Worm (Caenorhabditis elegans) whole organism, L4 larva: ENCODE data around the gene exos-4.2.

Experiments
- F26F4.8 ChIP-seq: fragments of 200-800 bp; sonication (Bioruptor generic); conservative IDR thresholded peaks from 2 replicates; pipeline ENCODE4 v1.3.6; 2022; ENCODE audit warnings: missing genetic modification characterization, missing compliant biosample characterization
- T20F7.1 ChIP-seq: fragments of 200-800 bp; sonication (Bioruptor generic); optimal IDR thresholded peaks from 2 replicates; lab custom pipeline; 2018; ENCODE audit warnings: mild to moderate bottlenecking, missing genetic modification characterization, missing compliant biosample characterization
- ZK337.2 ChIP-seq: fragments of 200-800 bp; sonication (Bioruptor generic); IDR thresholded peaks from 2 replicates; pipeline ENCODE4 v1.3.6; 2022; ENCODE audit warnings: missing genetic modification reagents, missing genetic modification characterization, missing compliant biosample characterization
- ama-1 ChIP-seq: fragments of 150-350 bp; optimal IDR thresholded peaks from 2 replicates; lab custom pipeline; 2014; ENCODE audit warnings: inconsistent platforms, mixed read lengths
- ceh-62 ChIP-seq: sonication (generic microtip); optimal IDR thresholded peaks from 2 replicates; lab custom pipeline; 2017; ENCODE audit warnings: missing biosample characterization, missing genetic modification characterization
- dmd-9 ChIP-seq: fragments of 200-800 bp; sonication (Bioruptor generic); IDR thresholded peaks from 2 replicates; pipeline ENCODE4 v1.3.6; 2022; ENCODE audit warnings: missing genetic modification reagents, missing genetic modification characterization, missing compliant biosample characterization
- dpl-1 ChIP-seq: fragments of 150-350 bp; optimal IDR thresholded peaks from 2 replicates; lab custom pipeline; 2014; ENCODE audit warnings: missing biosample characterization, missing genetic modification reagents, missing genetic modification characterization
- duxl-1 ChIP-seq: sonication (generic microtip); optimal IDR thresholded peaks from 2 replicates; lab custom pipeline; 2016; ENCODE audit warnings: mild to moderate bottlenecking, missing genetic modification characterization, moderate library complexity, missing compliant biosample characterization; ENCODE audit not compliant: poor library complexity
- fos-1 ChIP-seq: fragments of 150-350 bp; optimal IDR thresholded peaks from 2 replicates; lab custom pipeline; 2014; ENCODE audit warnings: missing biosample characterization, missing genetic modification characterization
- hlh-30 ChIP-seq: sonication (generic microtip); optimal IDR thresholded peaks from 2 replicates; lab custom pipeline; 2017; ENCODE audit warnings: antibody characterized with exemption, mild to moderate bottlenecking, missing genetic modification characterization, missing compliant biosample characterization; ENCODE audit not compliant: insufficient read depth
- jun-1 ChIP-seq: fragments of 150-350 bp; optimal IDR thresholded peaks from 2 replicates; lab custom pipeline; 2014; ENCODE audit warnings: missing biosample characterization, missing genetic modification reagents, missing genetic modification characterization
- lin-15B ChIP-seq: fragments of 150-350 bp; sonication (generic microtip); optimal IDR thresholded peaks from 3 replicates; lab custom pipeline; 2014; ENCODE audit warnings: missing biosample characterization, missing genetic modification characterization
- lir-3 ChIP-seq: sonication (generic microtip); optimal IDR thresholded peaks from 2 replicates; lab custom pipeline; 2016; ENCODE audit warnings: mild to moderate bottlenecking, missing genetic modification characterization, missing compliant biosample characterization
- mes-2 ChIP-seq: sonication (generic microtip); optimal IDR thresholded peaks from 2 replicates; lab custom pipeline; 2016; ENCODE audit warnings: missing genotype, mild to moderate bottlenecking, missing genetic modification characterization, missing compliant biosample characterization; ENCODE audit not compliant: poor library complexity, severe bottlenecking
- mxl-2 ChIP-seq: fragments of 200-800 bp; sonication (Bioruptor generic); conservative IDR thresholded peaks from 2 replicates; pipeline ENCODE4 v1.3.6; 2022; ENCODE audit warnings: missing genetic modification reagents, missing genetic modification characterization, missing compliant biosample characterization
- mxl-3 ChIP-seq: fragments of 200-800 bp; sonication (Bioruptor generic); optimal IDR thresholded peaks from 2 replicates; lab custom pipeline; 2018; ENCODE audit warnings: mild to moderate bottlenecking, missing genetic modification characterization, missing compliant biosample characterization
- nhr-102 ChIP-seq: sonication (generic microtip); optimal IDR thresholded peaks from 2 replicates; lab custom pipeline; 2016; ENCODE audit warnings: mild to moderate bottlenecking, missing genetic modification characterization, moderate library complexity, missing compliant biosample characterization
- nhr-25 ChIP-seq: sonication (generic microtip); optimal IDR thresholded peaks from 2 replicates; lab custom pipeline; 2017; ENCODE audit warnings: missing genetic modification characterization, mild to moderate bottlenecking, missing compliant biosample characterization, antibody characterized with exemption, moderate library complexity, borderline replicate concordance; ENCODE audit not compliant: insufficient read depth
- nhr-6 ChIP-seq: fragments of 150-350 bp; optimal IDR thresholded peaks from 2 replicates; lab custom pipeline; 2014; ENCODE audit warnings: missing biosample characterization, missing genetic modification characterization
- nhr-77 ChIP-seq: fragments of 150-350 bp; optimal IDR thresholded peaks from 2 replicates; lab custom pipeline; 2014; ENCODE audit warnings: missing biosample characterization, missing genetic modification characterization
- pha-4 ChIP-seq, 2 experiments: fragments of 150-350 bp in 1 of 2; fragments of 200-800 bp in 1 of 2; sonication (Bioruptor generic) in 1 of 2; IDR thresholded peaks in 1 of 2; optimal IDR thresholded peaks in 1 of 2; 2 replicates each; pipeline versions ENCODE4 v1.3.6 to Lab custom; 2014 to 2022; ENCODE audit warnings: missing genetic modification characterization in 2 of 2, missing genetic modification reagents in 2 of 2, missing biosample characterization in 1 of 2, missing compliant biosample characterization in 1 of 2

The exos-4.2 gene

DNA sequence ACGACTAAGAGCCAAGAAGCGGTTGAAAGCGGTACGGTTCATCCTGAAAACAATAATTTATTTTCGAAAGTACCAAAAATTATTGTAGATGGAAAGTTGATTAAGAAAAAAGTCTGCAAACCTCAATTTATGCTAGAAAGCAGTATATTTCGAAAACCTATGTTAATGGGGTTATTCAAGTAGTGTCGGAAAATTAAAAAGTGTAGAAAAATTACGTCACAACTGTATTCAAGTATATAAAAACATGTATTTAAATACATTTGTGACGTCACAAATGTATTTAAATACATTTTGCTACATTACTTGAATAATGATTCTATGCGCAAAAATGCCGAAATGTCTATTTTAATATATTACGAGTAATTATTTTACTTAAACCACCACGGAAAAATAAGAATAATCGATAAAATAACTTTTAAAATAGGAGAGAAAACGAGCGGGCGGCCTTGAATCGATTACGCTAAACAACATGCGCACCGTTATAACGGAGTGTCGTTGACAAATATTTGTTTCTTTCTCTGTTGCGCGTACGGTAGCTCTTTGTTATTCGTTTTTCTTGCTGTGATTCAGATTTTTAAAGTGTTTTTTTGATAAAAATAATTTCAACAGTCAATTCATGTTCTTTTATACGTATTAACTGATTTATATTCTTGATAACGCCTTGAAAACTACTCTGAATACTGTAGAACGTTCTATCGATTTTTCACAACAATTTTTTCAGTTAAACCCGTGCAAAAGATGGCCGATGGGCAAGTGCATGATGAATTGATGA, 50.7 kb downstream of the exos-4.2 start, which contains the start of the genes F23H11.5 and bra-2:
F23H11.5 (minus strand) TSS at position 51 of the 772 bp plus-strand sequence.
bra-2 (plus strand) TSS at position 722 of the 772 bp plus-strand sequence.
- TF ChIP-seq pha-4 (GFP tag; IDR thresholded peaks at IDR 0.05; lab: Robert Waterston, UW) (no peak), pha-4 (tag; optimal IDR thresholded peaks at IDR 0.05; lab: Kevin White, UChicago) (peak; percentile 43), mxl-2 (GFP tag; lab: Robert Waterston, UW) (no peak), F26F4.8 (GFP tag; lab: Robert Waterston, UW) (no peak), mxl-3 (no peak), jun-1 (tag; lab: Kevin White, UChicago) (no peak), ama-1 (lab: Kevin White, UChicago) (peak; percentile 24), lin-15B (tag; lab: Kevin White, UChicago) (no peak), ZK337.2 (GFP tag; lab: Robert Waterston, UW) (no peak), mes-2 (tag; lab: Kevin White, UChicago) (peak; percentile 60), fos-1 (tag; lab: Kevin White, UChicago) (no peak), dpl-1 (GFP tag; lab: Kevin White, UChicago) (peak; percentile 5), ceh-62 (tag; lab: Kevin White, UChicago) (no peak), nhr-25 (tag; lab: Kevin White, UChicago) (no peak), duxl-1 (tag; lab: Kevin White, UChicago) (no peak), nhr-77 (tag; lab: Kevin White, UChicago) (no peak), T20F7.1 (peak; percentile 95), dmd-9 (GFP tag; lab: Robert Waterston, UW) (no peak), lir-3 (tag; lab: Kevin White, UChicago) (no peak), nhr-102 (tag; lab: Kevin White, UChicago) (no peak), hlh-30 (tag; lab: Kevin White, UChicago) (peak; percentile 1), nhr-6 (tag; lab: Kevin White, UChicago) (peak; percentile 41)
